Worm (Caenorhabditis elegans) whole organism, late embryonic: ENCODE data around the gene H03A11.2.

Experiments
- ama-1 ChIP-seq: fragments of 150-350 bp; optimal IDR thresholded peaks from 2 replicates; lab custom pipeline; 2014
- ceh-9 ChIP-seq: sonication (generic microtip); optimal IDR thresholded peaks from 2 replicates; lab custom pipeline; 2016; ENCODE audit warnings: mild to moderate bottlenecking, missing genetic modification characterization, inconsistent platforms, missing compliant biosample characterization
- elt-4 ChIP-seq: sonication (generic microtip); optimal IDR thresholded peaks from 2 replicates; lab custom pipeline; 2016; ENCODE audit warnings: missing genetic modification characterization, missing compliant biosample characterization
- rnt-1 ChIP-seq: sonication (generic microtip); optimal IDR thresholded peaks from 2 replicates; lab custom pipeline; 2016; ENCODE audit warnings: missing genetic modification characterization, missing compliant biosample characterization
- unc-86 ChIP-seq: sonication (generic microtip); optimal IDR thresholded peaks from 2 replicates; lab custom pipeline; 2016; ENCODE audit warnings: missing genetic modification characterization, missing compliant biosample characterization

DNA sequence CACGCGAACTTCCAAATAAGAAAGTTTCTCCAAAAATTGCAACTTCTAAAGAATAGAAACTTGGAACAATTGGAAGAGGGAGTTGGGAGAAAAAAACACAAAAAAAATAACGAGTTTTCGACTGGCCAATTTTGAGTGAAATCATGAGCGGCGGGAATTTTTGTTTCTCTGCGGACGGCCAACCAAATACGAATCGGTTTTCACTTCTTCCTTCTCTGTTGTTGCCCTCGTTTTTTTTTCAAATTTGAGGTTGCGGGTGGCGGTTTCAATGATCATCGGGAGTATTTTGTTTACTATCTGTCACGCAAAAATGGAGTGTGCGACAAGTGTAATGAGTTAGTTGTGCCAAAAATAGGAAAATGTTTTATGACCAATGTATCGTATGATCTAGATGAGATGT is 3.2 kb upstream of the H03A11.2 start:
- TF ChIP-seq ama-1, result no peak
- no peak for TF ChIP-seq unc-86 (tag; lab: Kevin White, UChicago)
- no peak for TF ChIP-seq elt-4 (tag; lab: Kevin White, UChicago)
- no peak for TF ChIP-seq ceh-9 (tag; lab: Kevin White, UChicago)
- no peak for TF ChIP-seq rnt-1
